Fruit fly (Drosophila melanogaster) whole organism, prepupa: Measurements from ENCODE around the gene Pdf.

Experiments used
- Blimp-1 ChIP-seq: fragments of 200-800 bp; sonication (Bioruptor generic); optimal IDR thresholded peaks from 3 replicates; lab custom pipeline; 2017; ENCODE audit warnings: missing biosample characterization, missing genetic modification characterization, mild to moderate bottlenecking, moderate library complexity, missing genetic modification reagents
- CG10631 ChIP-seq: fragments of 200-800 bp; sonication (Bioruptor generic); optimal IDR thresholded peaks from 2 replicates; lab custom pipeline; 2016; ENCODE audit warnings: missing biosample characterization, missing genetic modification characterization
- CG10669 ChIP-seq: fragments of 200-800 bp; sonication (Bioruptor generic); optimal IDR thresholded peaks from 3 replicates; lab custom pipeline; 2018; ENCODE audit warnings: missing biosample characterization, mild to moderate bottlenecking, missing genetic modification characterization, moderate library complexity
- CG11294 ChIP-seq: fragments of 200-800 bp; sonication (Bioruptor generic); IDR thresholded peaks from 2 replicates; pipeline ENCODE4 v1.3.6; 2022; ENCODE audit warnings: missing biosample characterization, missing genetic modification characterization
- CG11762 ChIP-seq: fragments of 200-800 bp; sonication (Bioruptor generic); optimal IDR thresholded peaks from 3 replicates; lab custom pipeline; 2016; ENCODE audit warnings: missing biosample characterization, missing genetic modification characterization; ENCODE audit not compliant: insufficient read depth
- CG11902 ChIP-seq: fragments of 200-800 bp; sonication (Bioruptor generic); optimal IDR thresholded peaks from 3 replicates; lab custom pipeline; 2016; ENCODE audit warnings: missing biosample characterization, missing genetic modification characterization
- CG15336 ChIP-seq: fragments of 200-800 bp; sonication (Bioruptor generic); IDR thresholded peaks from 2 replicates; pipeline ENCODE4 v1.3.6; 2022; ENCODE audit warnings: missing biosample characterization, missing genetic modification characterization
- CG1621 ChIP-seq: fragments of 200-800 bp; sonication (Bioruptor generic); optimal IDR thresholded peaks from 3 replicates; lab custom pipeline; 2018; ENCODE audit warnings: missing biosample characterization, mild to moderate bottlenecking, missing genetic modification characterization
- CG16779 ChIP-seq: fragments of 200-800 bp; sonication (Bioruptor generic); optimal IDR thresholded peaks from 3 replicates; lab custom pipeline; 2017; ENCODE audit warnings: missing biosample characterization, mild to moderate bottlenecking, missing genetic modification characterization
- CG3032 ChIP-seq: fragments of 200-800 bp; optimal IDR thresholded peaks from 2 replicates; lab custom pipeline; 2019; ENCODE audit warnings: missing biosample characterization, mild to moderate bottlenecking, missing genetic modification characterization, moderate library complexity
- CG32006 ChIP-seq: fragments of 200-800 bp; sonication (Bioruptor generic); optimal IDR thresholded peaks from 3 replicates; lab custom pipeline; 2017; ENCODE audit warnings: missing biosample characterization, mild to moderate bottlenecking, missing genetic modification characterization
- CG34406 ChIP-seq: fragments of 200-800 bp; sonication (Bioruptor generic); optimal IDR thresholded peaks from 3 replicates; lab custom pipeline; 2016; ENCODE audit warnings: missing biosample characterization, missing genetic modification characterization
- CG4318 ChIP-seq: fragments of 200-800 bp; sonication (Bioruptor generic); optimal IDR thresholded peaks from 3 replicates; lab custom pipeline; 2017; ENCODE audit warnings: missing biosample characterization, mild to moderate bottlenecking, missing genetic modification characterization
- CG6276 ChIP-seq: fragments of 200-800 bp; sonication (Bioruptor generic); optimal IDR thresholded peaks from 2 replicates; lab custom pipeline; 2017; ENCODE audit warnings: missing biosample characterization, mild to moderate bottlenecking, missing genetic modification characterization
- CG6792 ChIP-seq: fragments of 200-800 bp; sonication (Bioruptor generic); optimal IDR thresholded peaks from 3 replicates; lab custom pipeline; 2016; ENCODE audit warnings: missing biosample characterization, missing genetic modification characterization
- CG6808 ChIP-seq: fragments of 200-800 bp; sonication (Bioruptor generic); optimal IDR thresholded peaks from 3 replicates; lab custom pipeline; 2017; ENCODE audit warnings: missing biosample characterization, missing genetic modification characterization, mild to moderate bottlenecking, moderate library complexity, missing genetic modification reagents
- CG6854 ChIP-seq: fragments of 200-800 bp; sonication (Bioruptor generic); optimal IDR thresholded peaks from 2 replicates; lab custom pipeline; 2017; ENCODE audit warnings: missing biosample characterization, mild to moderate bottlenecking, missing genetic modification characterization
- CG7368 ChIP-seq: fragments of 200-800 bp; sonication (Bioruptor generic); optimal IDR thresholded peaks from 3 replicates; lab custom pipeline; 2016; ENCODE audit warnings: missing biosample characterization, missing genetic modification characterization
- CG8119 ChIP-seq: fragments of 200-800 bp; sonication (Bioruptor generic); IDR thresholded peaks from 3 replicates; pipeline ENCODE4 v1.3.6; 2022; ENCODE audit warnings: missing biosample characterization, missing genetic modification characterization
- CG8319 ChIP-seq: fragments of 200-800 bp; sonication (Bioruptor generic); optimal IDR thresholded peaks from 3 replicates; lab custom pipeline; 2016; ENCODE audit warnings: missing biosample characterization, missing genetic modification characterization
- CG8632 ChIP-seq: fragments of 200-800 bp; sonication (Bioruptor generic); optimal IDR thresholded peaks from 3 replicates; lab custom pipeline; 2016; ENCODE audit warnings: missing biosample characterization, missing genetic modification characterization
- CG9139 ChIP-seq: fragments of 200-800 bp; sonication (Bioruptor generic); optimal IDR thresholded peaks from 3 replicates; lab custom pipeline; 2017; ENCODE audit warnings: missing biosample characterization, mild to moderate bottlenecking, missing genetic modification characterization
- Eip78C ChIP-seq: fragments of 200-800 bp; sonication (Bioruptor generic); peaks from one replicate; lab custom pipeline; 2016; ENCODE audit warnings: missing biosample characterization, missing genetic modification characterization
- Eip93F ChIP-seq: fragments of 200-800 bp; sonication (Bioruptor generic); optimal IDR thresholded peaks from 2 replicates; lab custom pipeline; 2016; ENCODE audit warnings: missing biosample characterization, mild to moderate bottlenecking, missing genetic modification characterization
- Gug ChIP-seq: fragments of 200-800 bp; sonication (Bioruptor generic); IDR thresholded peaks from 2 replicates; pipeline ENCODE4 v1.3.6; 2022; ENCODE audit warnings: missing biosample characterization, missing genetic modification characterization
- Hr4 ChIP-seq: fragments of 200-800 bp; sonication (Bioruptor generic); optimal IDR thresholded peaks from 3 replicates; lab custom pipeline; 2016; ENCODE audit warnings: missing biosample characterization, missing genetic modification characterization
- Lpt ChIP-seq: fragments of 200-800 bp; sonication (Bioruptor generic); optimal IDR thresholded peaks from 3 replicates; lab custom pipeline; 2016; ENCODE audit warnings: missing biosample characterization, missing genetic modification characterization
- Met ChIP-seq: fragments of 200-800 bp; sonication (Bioruptor generic); optimal IDR thresholded peaks from 3 replicates; lab custom pipeline; 2016; ENCODE audit warnings: missing biosample characterization, missing genetic modification characterization
- OdsH ChIP-seq: fragments of 200-800 bp; sonication (Bioruptor generic); optimal IDR thresholded peaks from 3 replicates; lab custom pipeline; 2016; ENCODE audit warnings: missing biosample characterization, missing genetic modification characterization
- Sox102F ChIP-seq: fragments of 200-800 bp; sonication (Bioruptor generic); optimal IDR thresholded peaks from 2 replicates; lab custom pipeline; 2016; ENCODE audit warnings: missing biosample characterization, mild to moderate bottlenecking, missing genetic modification characterization
- Sox14 ChIP-seq: fragments of 200-800 bp; sonication (Bioruptor generic); optimal IDR thresholded peaks from 3 replicates; lab custom pipeline; 2016; ENCODE audit warnings: missing biosample characterization, missing genetic modification characterization
- achi ChIP-seq: fragments of 200-800 bp; sonication (Bioruptor generic); optimal IDR thresholded peaks from 3 replicates; lab custom pipeline; 2016; ENCODE audit warnings: missing biosample characterization, missing genetic modification characterization
- acj6 ChIP-seq: fragments of 200-800 bp; sonication (Bioruptor generic); optimal IDR thresholded peaks from 3 replicates; lab custom pipeline; 2016; ENCODE audit warnings: missing biosample characterization, missing genetic modification characterization
- cyc ChIP-seq: fragments of 200-800 bp; sonication (Bioruptor generic); optimal IDR thresholded peaks from 3 replicates; lab custom pipeline; 2016; ENCODE audit warnings: missing biosample characterization, missing genetic modification characterization
- dac ChIP-seq: fragments of 200-800 bp; sonication (Bioruptor generic); optimal IDR thresholded peaks from 2 replicates; lab custom pipeline; 2017; ENCODE audit warnings: missing biosample characterization, mild to moderate bottlenecking, missing genetic modification characterization
- esn ChIP-seq: fragments of 200-800 bp; sonication (Bioruptor generic); optimal IDR thresholded peaks from 2 replicates; lab custom pipeline; 2016; ENCODE audit warnings: missing biosample characterization, mild to moderate bottlenecking, missing genetic modification characterization, moderate library complexity
- lz ChIP-seq: fragments of 200-800 bp; sonication (Bioruptor generic); optimal IDR thresholded peaks from 3 replicates; lab custom pipeline; 2016; ENCODE audit warnings: missing biosample characterization, missing genetic modification characterization
- pdm3 ChIP-seq: fragments of 200-800 bp; sonication (Bioruptor generic); optimal IDR thresholded peaks from 3 replicates; lab custom pipeline; 2016; ENCODE audit warnings: missing biosample characterization, missing genetic modification characterization
- salr ChIP-seq, 2 experiments: fragments of 200-800 bp; sonication (Bioruptor generic); optimal IDR thresholded peaks; 3 replicates each; lab custom pipeline; 2016 to 2018; ENCODE audit warnings: missing biosample characterization in 2 of 2, missing genetic modification characterization in 2 of 2, mild to moderate bottlenecking in 1 of 2
- spab ChIP-seq: fragments of 200-800 bp; sonication (Bioruptor generic); optimal IDR thresholded peaks from 2 replicates; lab custom pipeline; 2017; ENCODE audit warnings: missing biosample characterization, mild to moderate bottlenecking, missing genetic modification characterization, missing genetic modification reagents
- ss ChIP-seq, 2 experiments: fragments of 200-800 bp; sonication (Bioruptor generic); optimal IDR thresholded peaks; 2 replicates in 1 of 2; 3 replicates in 1 of 2; lab custom pipeline; 2017 to 2018; ENCODE audit warnings: mild to moderate bottlenecking in 2 of 2, missing biosample characterization in 2 of 2, missing genetic modification characterization in 2 of 2, moderate library complexity in 1 of 2
- svp ChIP-seq: fragments of 200-800 bp; sonication (Bioruptor generic); peaks from one replicate; lab custom pipeline; 2016; ENCODE audit warnings: missing biosample characterization, missing genetic modification characterization
- topi ChIP-seq: fragments of 200-800 bp; sonication (Bioruptor generic); optimal IDR thresholded peaks from 3 replicates; lab custom pipeline; 2016; ENCODE audit warnings: missing biosample characterization, missing genetic modification characterization
- vri ChIP-seq: fragments of 200-800 bp; sonication (Bioruptor generic); optimal IDR thresholded peaks from 3 replicates; lab custom pipeline; 2016; ENCODE audit warnings: missing biosample characterization, mild to moderate bottlenecking, missing genetic modification characterization

The Pdf gene

DNA sequence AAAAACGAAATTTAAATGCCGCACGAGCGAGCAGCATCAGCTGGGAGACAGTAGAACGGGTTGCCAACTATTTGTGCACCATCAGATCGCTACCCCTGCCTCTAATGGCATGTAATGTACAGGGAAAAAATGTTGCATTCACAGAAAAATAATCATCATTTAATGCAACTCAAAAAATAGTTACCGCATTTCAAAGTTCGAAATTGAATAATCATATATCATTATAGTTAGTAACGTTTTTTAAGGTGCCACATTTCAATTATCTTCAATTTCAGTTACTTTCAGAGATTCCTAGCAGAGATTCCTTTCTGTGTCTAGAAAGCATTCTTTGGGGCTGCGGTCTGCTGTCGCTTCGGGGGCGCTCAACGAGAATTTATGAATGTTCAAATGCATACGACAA is 25.3 kb upstream of the Pdf start (continued):
- no peak for TF ChIP-seq Eip93F
- no peak for TF ChIP-seq CG11762 (GFP tag; lab: Kevin White, UChicago)
- no peak for TF ChIP-seq CG16779 (tag; lab: Kevin White, UChicago)
- no peak for TF ChIP-seq CG11902 (GFP tag; lab: Kevin White, UChicago)
- TF ChIP-seq spab (GFP tag; lab: Kevin White, UChicago): no peak
- TF ChIP-seq CG6276 (GFP tag; lab: Kevin White, UChicago): peak; percentile 11
- TF ChIP-seq CG11294 (GFP tag; lab: Robert Waterston, UW): no peak
- TF ChIP-seq salr (GFP tag; optimal IDR thresholded peaks at IDR 0.05; lab: Kevin White, UChicago): peak in 1 of 2 experiments; percentile 38
- TF ChIP-seq CG10631 (GFP tag; lab: Kevin White, UChicago): peak; percentile 5
- peak; percentile 62 for TF ChIP-seq Eip78C
- peak; percentile 24 for TF ChIP-seq OdsH (GFP tag; lab: Kevin White, UChicago)
- TF ChIP-seq, all 60 proteins: peak for 13

DNA sequence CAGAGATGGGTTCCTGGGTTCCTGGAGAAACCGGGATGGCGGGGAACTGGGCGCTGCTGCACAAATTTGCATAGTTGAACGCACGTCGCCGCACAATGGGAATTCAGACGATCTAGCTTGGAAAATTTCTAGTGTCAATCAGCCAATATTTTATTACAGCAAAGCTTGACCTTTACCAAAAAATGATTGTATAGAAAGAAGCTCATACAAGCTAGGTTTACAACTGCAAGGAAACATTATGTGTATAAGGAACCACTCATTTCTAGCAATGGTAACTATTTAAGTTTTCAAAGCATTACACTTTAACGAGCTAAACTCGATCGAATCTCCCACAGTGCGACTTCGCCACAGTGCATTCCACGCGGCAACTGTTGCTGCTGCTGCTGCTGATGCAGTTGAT is 24.4 kb upstream of the Pdf start:
- TF ChIP-seq acj6 (GFP tag; lab: Kevin White, UChicago) (no peak), ss (GFP tag; optimal IDR thresholded peaks at IDR 0.05; lab: Kevin White, UChicago) (no peak), CG6276 (GFP tag; lab: Kevin White, UChicago) (no peak), CG34406 (GFP tag; lab: Kevin White, UChicago) (no peak), CG8632 (no peak), CG11294 (GFP tag; lab: Robert Waterston, UW) (no peak), cyc (GFP tag; lab: Kevin White, UChicago) (no peak), CG8119 (GFP tag; lab: Robert Waterston, UW) (no peak), Met (GFP tag; lab: Kevin White, UChicago) (no peak), CG10669 (GFP tag; lab: Kevin White, UChicago) (no peak), Gug (GFP tag; lab: Robert Waterston, UW) (no peak), CG32006 (GFP tag; lab: Kevin White, UChicago) (peak; percentile 56), topi (no peak), CG15336 (GFP tag; lab: Robert Waterston, UW) (0 out of 2 replicates have a peak, but pooled peaks have one; percentile 19), CG16779 (tag; lab: Kevin White, UChicago) (no peak)

DNA sequence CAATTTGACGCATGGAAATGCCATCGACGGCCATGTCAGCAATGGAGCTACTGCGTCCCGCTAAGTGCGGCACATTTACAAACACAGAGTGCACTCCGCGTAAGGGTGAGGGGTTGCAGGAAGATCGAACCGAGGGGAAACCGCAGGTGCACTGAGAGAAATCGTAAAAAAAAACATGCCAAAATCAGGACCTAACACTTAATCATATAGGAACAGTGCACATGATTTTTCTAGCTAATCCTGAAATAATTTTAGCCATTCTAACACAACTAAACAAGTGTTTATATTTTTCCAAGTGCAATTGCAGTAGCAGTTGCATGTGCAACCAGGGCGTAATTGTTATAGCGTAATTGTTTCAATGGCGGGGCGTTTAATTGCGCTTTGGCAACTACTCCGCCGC is 23.3 kb upstream of the Pdf start:
- TF ChIP-seq Hr4 (GFP tag; lab: Kevin White, UChicago): peak; percentile 68
- peak; percentile 60 for TF ChIP-seq CG10631 (GFP tag; lab: Kevin White, UChicago)
- TF ChIP-seq Met (GFP tag; lab: Kevin White, UChicago): peak; percentile 9
- peak; percentile 24 for TF ChIP-seq spab (GFP tag; lab: Kevin White, UChicago)
- peak; percentile 48 for TF ChIP-seq Sox14 (GFP tag; lab: Kevin White, UChicago)
- TF ChIP-seq CG11762 (GFP tag; lab: Kevin White, UChicago): peak; percentile 9
- TF ChIP-seq CG11902 (GFP tag; lab: Kevin White, UChicago): no peak
- TF ChIP-seq CG1621: no peak
- TF ChIP-seq CG8632: no peak
- TF ChIP-seq Eip93F: no peak
- peak; percentile 41 for TF ChIP-seq CG4318
- peak; percentile 6 for TF ChIP-seq CG6792 (GFP tag; lab: Kevin White, UChicago)
- TF ChIP-seq CG11294 (GFP tag; lab: Robert Waterston, UW): no peak
- TF ChIP-seq CG6808 (GFP tag; lab: Kevin White, UChicago): no peak
- peak; percentile 65 for TF ChIP-seq svp (GFP tag; lab: Kevin White, UChicago)
- TF ChIP-seq Blimp-1: no peak
- TF ChIP-seq CG3032 (tag; lab: Kevin White, UChicago): no peak
- TF ChIP-seq CG15336 (GFP tag; lab: Robert Waterston, UW): peak; percentile 66
- no peak for TF ChIP-seq CG9139 (GFP tag; lab: Kevin White, UChicago)
- TF ChIP-seq ss (GFP tag; optimal IDR thresholded peaks at IDR 0.05; lab: Kevin White, UChicago): peak in 1 of 2 experiments; percentile 51
- TF ChIP-seq vri (GFP tag; lab: Kevin White, UChicago): no peak
- peak; percentile 38 for TF ChIP-seq Lpt (GFP tag; lab: Kevin White, UChicago)
- peak in 1 of 2 experiments; percentile 25 for TF ChIP-seq salr (GFP tag; optimal IDR thresholded peaks at IDR 0.05; lab: Kevin White, UChicago)
- TF ChIP-seq achi (GFP tag; lab: Kevin White, UChicago): peak; percentile 56
- peak; percentile 35 for TF ChIP-seq CG7368 (GFP tag; lab: Kevin White, UChicago)
- no peak for TF ChIP-seq Sox102F
- peak; percentile 32; the same call in 1 of the 2 replicates for TF ChIP-seq Gug (GFP tag; lab: Robert Waterston, UW)
- peak; percentile 72 for TF ChIP-seq CG32006 (GFP tag; lab: Kevin White, UChicago)
- TF ChIP-seq Eip78C: peak; percentile 81
- no peak for TF ChIP-seq CG6854 (GFP tag; lab: Kevin White, UChicago)
- peak; percentile 11 for TF ChIP-seq lz
- no peak for TF ChIP-seq esn
- no peak for TF ChIP-seq CG34406 (GFP tag; lab: Kevin White, UChicago)
- peak; percentile 27 for TF ChIP-seq dac (GFP tag; lab: Kevin White, UChicago)
- TF ChIP-seq CG8319 (GFP tag; lab: Kevin White, UChicago): peak; percentile 3
- TF ChIP-seq pdm3 (GFP tag; lab: Kevin White, UChicago): peak; percentile 32
- TF ChIP-seq CG6276 (GFP tag; lab: Kevin White, UChicago): peak; percentile 48
